Fruit fly (Drosophila melanogaster) whole organism, embryonic: ENCODE measurements around the gene enc.

Experiments used
- CG1024 ChIP-seq: fragments of 200-800 bp; sonication (Bioruptor generic); IDR thresholded peaks from 2 replicates; pipeline ENCODE4 v1.3.6; 2022; ENCODE audit warnings: missing biosample characterization, missing genetic modification characterization
- Dip3 ChIP-seq: fragments of 200-800 bp; sonication (Bioruptor generic); optimal IDR thresholded peaks from 3 replicates; lab custom pipeline; 2016; ENCODE audit warnings: missing biosample characterization, missing genetic modification characterization
- Xbp1 ChIP-seq: fragments of 200-800 bp; sonication (Bioruptor generic); optimal IDR thresholded peaks from 3 replicates; lab custom pipeline; 2016; ENCODE audit warnings: missing biosample characterization, mild to moderate bottlenecking, missing genetic modification characterization
- disco-r ChIP-seq: fragments of 200-800 bp; sonication (Bioruptor generic); optimal IDR thresholded peaks from 2 replicates; lab custom pipeline; 2016; ENCODE audit warnings: missing biosample characterization, missing genetic modification characterization
- grn ChIP-seq: fragments of 200-800 bp; sonication (Bioruptor generic); optimal IDR thresholded peaks from 3 replicates; lab custom pipeline; 2017; ENCODE audit warnings: missing biosample characterization, missing genetic modification characterization
- pan ChIP-seq, 4 experiments: fragments of >200 bp in 3 of 4; fragments of 200-800 bp in 1 of 4; sonication (Bioruptor generic) in 1 of 4; optimal IDR thresholded peaks in 3 of 4; IDR thresholded peaks in 1 of 4; 2 replicates each; pipeline versions ENCODE4 v1.3.6 to Lab custom; 2017 to 2022; ENCODE audit warnings: missing biosample characterization in 2 of 4, missing genetic modification characterization in 2 of 4, mixed read lengths in 1 of 4

DNA sequence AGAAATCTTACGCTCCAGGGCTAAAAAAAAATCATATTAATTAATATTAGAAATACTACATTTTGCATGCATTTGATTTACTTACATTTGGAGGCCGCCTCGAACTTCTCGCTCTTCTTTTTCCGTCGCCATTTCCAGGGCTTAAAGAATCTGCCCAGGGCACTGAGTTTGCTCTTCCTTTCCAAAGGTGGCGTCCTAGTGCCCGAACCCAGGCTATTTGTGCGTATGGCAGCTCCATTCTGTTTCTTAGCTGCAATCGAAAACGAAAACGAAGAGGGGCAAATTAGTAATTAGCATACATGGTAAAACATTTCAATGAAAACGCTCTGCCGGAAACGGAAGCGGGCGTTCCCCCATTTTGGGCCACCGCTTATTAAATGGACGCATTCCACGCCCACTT, 49.3 kb upstream of the enc start:
- TF ChIP-seq disco-r (no peak), pan (optimal IDR thresholded peaks at IDR 0.05; lab: Kevin White, UChicago) (no peak), pan (GFP tag; optimal IDR thresholded peaks at IDR 0.05 in 1 of 2, IDR thresholded peaks at IDR 0.05 in 1 of 2) (no peak), grn (GFP tag; lab: Kevin White, UChicago) (no peak), Dip3 (GFP tag; lab: Kevin White, UChicago) (no peak), Xbp1 (GFP tag; lab: Kevin White, UChicago) (no peak), CG1024 (GFP tag; lab: Robert Waterston, UW) (no peak)
